Worm (Caenorhabditis elegans) whole organism, L4/young adult: Measurements from ENCODE around the gene C33H5.16.

Experiments used
- dao-5 ChIP-seq: sonication (generic microtip); optimal IDR thresholded peaks from 2 replicates; lab custom pipeline; 2016; ENCODE audit warnings: missing genotype, missing genetic modification characterization, moderate library complexity, missing compliant biosample characterization
- him-1 ChIP-seq: sonication (generic microtip); optimal IDR thresholded peaks from 2 replicates; lab custom pipeline; 2016; ENCODE audit warnings: missing genotype, missing genetic modification reagents, missing genetic modification characterization, missing compliant biosample characterization

ce11 chrIV:7794709-7795108 lies 8.4 kb downstream of the C33H5.16 start, which contains the start of gene ntp-1:
- no peak for TF ChIP-seq him-1 (tag; lab: Kevin White, UChicago)
- TF ChIP-seq dao-5 (tag; lab: Kevin White, UChicago) = no peak
